Fruit fly (Drosophila melanogaster): ENCODE results near the gene CG7573.
A peak's percentile ranks its signal among the peaks of the same experiment; 100 is the strongest.

The CG7573 gene

DNA sequence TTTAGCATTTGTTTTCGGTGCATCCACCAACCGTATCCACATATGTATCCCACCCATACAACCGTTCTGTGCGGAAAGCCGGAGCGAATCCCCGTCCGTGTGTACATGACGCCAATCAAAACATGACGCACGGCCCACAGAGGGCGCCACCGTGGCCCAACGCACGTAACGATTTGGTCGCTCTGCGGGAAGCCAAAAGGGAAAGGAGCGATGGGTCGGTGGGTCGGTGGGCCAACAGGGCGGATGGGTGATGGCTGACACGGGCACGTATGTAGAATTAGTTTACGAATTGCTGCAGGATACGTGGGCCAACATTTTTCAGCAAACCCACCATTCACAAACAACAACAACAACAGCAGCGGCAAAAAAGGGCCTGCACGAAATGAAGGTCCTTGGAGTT is 47.2 kb downstream of the CG7573 start:
- TF ChIP-seq D1 (tag; optimal IDR thresholded peaks at IDR 0.05) (no peak), CG4496 (GFP tag; IDR thresholded peaks at IDR 0.05) (peak; percentile 57; the same call in 1 of the 3 replicates)

DNA sequence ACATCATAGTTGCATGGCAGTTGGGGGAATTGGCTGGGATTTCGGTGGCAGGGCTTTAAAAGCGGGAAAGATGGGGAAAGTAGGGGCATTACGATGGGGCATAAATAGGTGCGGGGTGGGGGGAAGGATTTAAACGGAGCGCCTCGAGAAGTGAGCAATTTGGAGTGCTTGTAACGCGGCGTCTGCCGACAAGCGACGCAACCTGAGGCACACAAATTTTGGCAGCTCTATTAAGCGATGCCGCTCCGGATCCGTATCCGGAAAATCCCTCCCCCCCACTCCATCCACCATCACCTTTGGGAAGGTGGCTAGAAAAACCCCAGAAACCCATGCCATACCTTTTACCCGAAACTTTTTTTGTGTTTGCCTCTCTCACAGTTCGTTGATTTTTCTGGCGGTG is 48.0 kb downstream of the CG7573 start:
- TF ChIP-seq CG34367 (tag; optimal IDR thresholded peaks at IDR 0.05) = no peak
- no peak for TF ChIP-seq D1 (tag; optimal IDR thresholded peaks at IDR 0.05)
- TF ChIP-seq CG9948 (tag; optimal IDR thresholded peaks at IDR 0.05) = no peak
- TF ChIP-seq gl (tag; optimal IDR thresholded peaks at IDR 0.05) = no peak
- no peak for TF ChIP-seq EcR (GFP tag; optimal IDR thresholded peaks at IDR 0.05)
- no peak for TF ChIP-seq CG14655 (GFP tag; optimal IDR thresholded peaks at IDR 0.05)
